Fruit fly (Drosophila melanogaster) whole organism, pupa: ENCODE results near the gene ERR.
A peak's percentile ranks its signal among the peaks of the same experiment; 100 is the strongest.

Experiments used
- CG10348 ChIP-seq: fragments of 200-800 bp; sonication (Bioruptor generic); IDR thresholded peaks from 2 replicates; pipeline ENCODE4 v1.3.6; 2022; ENCODE audit warnings: missing biosample characterization, missing genetic modification characterization
- CG12605 ChIP-seq: fragments of 200-800 bp; sonication (Bioruptor generic); IDR thresholded peaks from 2 replicates; pipeline ENCODE4 v1.3.6; 2022; ENCODE audit warnings: missing biosample characterization, missing genetic modification characterization
- CG17806 ChIP-seq: fragments of 200-800 bp; sonication (Bioruptor generic); optimal IDR thresholded peaks from 2 replicates; lab custom pipeline; 2018; ENCODE audit warnings: missing biosample characterization, mild to moderate bottlenecking, missing genetic modification characterization, moderate library complexity
- CG32121 ChIP-seq: fragments of 200-800 bp; sonication (Bioruptor generic); IDR thresholded peaks from 2 replicates; pipeline ENCODE4 v1.3.6; 2022; ENCODE audit warnings: missing biosample characterization, missing genetic modification characterization
- CG4496 ChIP-seq: fragments of 200-800 bp; sonication (Bioruptor generic); IDR thresholded peaks from 3 replicates; pipeline ENCODE4 v1.3.6; 2022; ENCODE audit warnings: missing biosample characterization, missing genetic modification characterization
- CG8159 ChIP-seq: fragments of 200-800 bp; sonication (Bioruptor generic); optimal IDR thresholded peaks from 3 replicates; lab custom pipeline; 2018; ENCODE audit warnings: missing biosample characterization, mild to moderate bottlenecking, missing genetic modification characterization, moderate library complexity
- CG9948 ChIP-seq: fragments of 200-800 bp; sonication (Bioruptor generic); optimal IDR thresholded peaks from 2 replicates; lab custom pipeline; 2018; ENCODE audit warnings: missing biosample characterization, mild to moderate bottlenecking, missing genetic modification characterization, moderate library complexity
- D1 ChIP-seq: fragments of 200-800 bp; sonication (Bioruptor generic); optimal IDR thresholded peaks from 2 replicates; lab custom pipeline; 2018; ENCODE audit warnings: missing biosample characterization, mild to moderate bottlenecking, missing genetic modification characterization, moderate library complexity
- EcR ChIP-seq: fragments of 200-800 bp; sonication (Bioruptor generic); optimal IDR thresholded peaks from 3 replicates; lab custom pipeline; 2019; ENCODE audit warnings: missing biosample characterization, missing genetic modification characterization, mild to moderate bottlenecking, moderate library complexity, missing genetic modification reagents
- Pif1B ChIP-seq: fragments of 200-800 bp; sonication (Bioruptor generic); optimal IDR thresholded peaks from 3 replicates; lab custom pipeline; 2016; ENCODE audit warnings: missing biosample characterization, missing genetic modification characterization
- Snoo ChIP-seq: fragments of 200-800 bp; sonication (Bioruptor generic); optimal IDR thresholded peaks from 3 replicates; lab custom pipeline; 2017; ENCODE audit warnings: missing biosample characterization, mild to moderate bottlenecking, missing genetic modification characterization, inconsistent platforms
- rn ChIP-seq: fragments of 200-800 bp; sonication (Bioruptor generic); IDR thresholded peaks from 2 replicates; pipeline ENCODE4 v1.3.6; 2022; ENCODE audit warnings: missing biosample characterization, missing genetic modification characterization

DNA sequence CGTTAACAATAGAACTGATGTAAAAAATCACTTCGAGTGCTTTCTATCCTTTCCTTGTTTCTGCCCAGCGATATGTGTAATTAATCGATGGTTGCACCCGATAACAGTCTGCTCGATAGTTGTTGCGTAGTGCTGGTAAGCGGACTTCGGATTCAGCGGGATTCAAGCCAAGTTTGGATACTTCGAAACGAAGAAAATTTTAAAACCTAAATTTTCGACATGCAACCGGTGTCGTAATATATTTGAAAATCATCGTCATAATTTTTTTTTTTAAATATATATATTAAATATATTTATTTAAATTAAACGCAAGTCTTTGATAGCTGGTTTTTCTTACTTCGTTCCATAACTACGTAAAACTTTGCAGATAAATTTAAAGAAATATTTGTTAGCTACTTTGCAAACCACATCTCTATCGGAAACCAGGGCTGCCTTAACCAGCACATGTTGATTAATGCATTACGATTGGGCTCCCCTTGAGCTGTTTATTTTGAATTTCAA lies 11.4 kb upstream of the ERR start, which contains the start of the genes UbcE2M and Dhps:
- TF ChIP-seq Snoo (tag; lab: Kevin White, UChicago) (peak; percentile 69), EcR (GFP tag; lab: Kevin White, UChicago) (no peak), CG10348 (GFP tag; lab: Robert Waterston, UW) (0 out of 2 replicates have a peak, but pooled peaks have one; percentile 30), Pif1B (no peak), CG12605 (GFP tag; lab: Robert Waterston, UW) (no peak), CG4496 (GFP tag; lab: Robert Waterston, UW) (peak; percentile 67; the same call in 2 of the 3 replicates), CG8159 (no peak), CG17806 (peak; percentile 69), D1 (no peak), CG32121 (GFP tag; lab: Robert Waterston, UW) (no peak; the same call in 1 of the 2 replicates), rn (GFP tag; lab: Robert Waterston, UW) (no peak), CG9948 (peak; percentile 68)
